Worm (Caenorhabditis elegans) whole organism, midembryonic: ENCODE results near the gene K08E4.2.

Experiments
- T22C8.4 ChIP-seq: fragments of 200-800 bp; sonication (Bioruptor generic); IDR thresholded peaks from 2 replicates; pipeline ENCODE4 v1.3.6; 2022; ENCODE audit warnings: missing genetic modification characterization, missing compliant biosample characterization
- cog-1 ChIP-seq: sonication (generic microtip); optimal IDR thresholded peaks from 2 replicates; lab custom pipeline; 2016; ENCODE audit warnings: missing genetic modification characterization, missing compliant biosample characterization
- ref-1 ChIP-seq: fragments of 200-800 bp; sonication (Bioruptor generic); conservative IDR thresholded peaks from 2 replicates; pipeline ENCODE4 v1.3.6; 2022; ENCODE audit warnings: missing genetic modification reagents, missing genetic modification characterization, missing compliant biosample characterization
- tab-1 ChIP-seq: fragments of 200-800 bp; sonication (Bioruptor generic); IDR thresholded peaks from 2 replicates; pipeline ENCODE4 v1.3.6; 2022; ENCODE audit warnings: missing genetic modification characterization, missing compliant biosample characterization
- ztf-29 ChIP-seq: fragments of 200-800 bp; sonication (Bioruptor generic); IDR thresholded peaks from 2 replicates; pipeline ENCODE4 v1.3.6; 2022; ENCODE audit warnings: missing genetic modification reagents, missing genetic modification characterization, missing compliant biosample characterization

- TF ChIP-seq cog-1 (tag; lab: Kevin White, UChicago) (no peak), T22C8.4 (GFP tag; lab: Robert Waterston, UW) (no peak), tab-1 (GFP tag; lab: Robert Waterston, UW) (no peak), ztf-29 (GFP tag; lab: Robert Waterston, UW) (no peak), ref-1 (no peak)
These were observed 28.7 kb upstream of the K08E4.2 start, which contains the start of gene rbm-34 for ce11 chrIV:12085120-12085519.
